Worm (Caenorhabditis elegans) whole organism, L1 larva: ENCODE data around the gene mksr-1.

Experiments
- C34B4.2 ChIP-seq: sonication (generic microtip); optimal IDR thresholded peaks from 2 replicates; lab custom pipeline; 2017; ENCODE audit warnings: mild to moderate bottlenecking, missing genetic modification characterization, missing compliant biosample characterization
- fkh-10 ChIP-seq: sonication (generic microtip); optimal IDR thresholded peaks from 2 replicates; lab custom pipeline; 2017; ENCODE audit warnings: missing biosample characterization, missing genetic modification reagents, missing genetic modification characterization
- nhr-12 ChIP-seq: sonication (generic microtip); optimal IDR thresholded peaks from 2 replicates; lab custom pipeline; 2017; ENCODE audit warnings: missing biosample characterization, missing genetic modification characterization
- nhr-90 ChIP-seq: sonication (generic microtip); optimal IDR thresholded peaks from 2 replicates; lab custom pipeline; 2016; ENCODE audit warnings: mild to moderate bottlenecking, missing genetic modification characterization, missing compliant biosample characterization; ENCODE audit not compliant: poor library complexity
- pqm-1 ChIP-seq: sonication (generic microtip); optimal IDR thresholded peaks from 3 replicates; lab custom pipeline; 2017; ENCODE audit warnings: missing biosample characterization, missing genetic modification characterization
- snpc-4 ChIP-seq: fragments of 150-350 bp; optimal IDR thresholded peaks from 2 replicates; lab custom pipeline; 2014; ENCODE audit warnings: missing biosample characterization, missing genetic modification characterization
- sox-4 ChIP-seq: sonication (generic microtip); optimal IDR thresholded peaks from 2 replicates; lab custom pipeline; 2016; ENCODE audit warnings: missing genetic modification characterization, missing compliant biosample characterization

DNA sequence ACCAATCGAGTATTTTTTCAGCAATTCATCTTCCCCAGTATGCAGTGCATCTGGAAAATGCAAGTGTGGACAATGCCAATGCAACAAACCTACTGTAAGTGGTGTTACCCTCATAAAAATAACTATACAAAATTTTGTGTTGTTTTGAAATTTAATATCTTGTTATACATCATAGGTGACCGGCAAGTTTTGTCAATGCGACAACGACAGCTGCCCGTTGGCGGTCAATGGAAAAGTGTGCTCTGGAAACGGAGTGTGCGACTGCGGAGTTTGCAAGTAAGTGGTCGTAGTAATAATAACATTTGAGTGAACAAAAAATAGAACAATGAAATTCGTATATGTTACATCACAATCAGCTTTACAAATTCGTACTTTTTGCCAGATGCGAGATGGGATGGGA lies 46.3 kb upstream of the mksr-1 start:
- no peak for TF ChIP-seq fkh-10 (GFP tag; lab: Kevin White, UChicago)
- no peak for TF ChIP-seq snpc-4
- no peak for TF ChIP-seq C34B4.2 (tag; lab: Kevin White, UChicago)
- no peak for TF ChIP-seq nhr-90 (tag; lab: Kevin White, UChicago)
- no peak for TF ChIP-seq sox-4 (tag; lab: Kevin White, UChicago)
- no peak for TF ChIP-seq nhr-12
- TF ChIP-seq pqm-1: no peak
